Worm (Caenorhabditis elegans) whole organism, L3 larva: ENCODE measurements around the gene T28F3.8.

ENCODE experiments used
- R02D3.7 ChIP-seq: fragments of 150-350 bp; optimal IDR thresholded peaks from 2 replicates; lab custom pipeline; 2014; ENCODE audit warnings: missing biosample characterization, missing genetic modification characterization
- ZK546.5 ChIP-seq: sonication (generic microtip); optimal IDR thresholded peaks from 2 replicates; lab custom pipeline; 2017; ENCODE audit warnings: missing biosample characterization, missing genetic modification characterization
- aly-2 ChIP-seq: fragments of 150-350 bp; optimal IDR thresholded peaks from 2 replicates; lab custom pipeline; 2014; ENCODE audit warnings: missing biosample characterization, missing genetic modification characterization
- ceh-16 ChIP-seq: sonication (generic microtip); optimal IDR thresholded peaks from 2 replicates; lab custom pipeline; 2017; ENCODE audit warnings: missing biosample characterization, missing genetic modification characterization
- ceh-82 ChIP-seq: fragments of 150-350 bp; optimal IDR thresholded peaks from 2 replicates; lab custom pipeline; 2014; ENCODE audit warnings: missing biosample characterization, missing genetic modification characterization
- daf-12 ChIP-seq: fragments of 150-350 bp; optimal IDR thresholded peaks from 2 replicates; lab custom pipeline; 2014; ENCODE audit warnings: missing biosample characterization, missing genetic modification reagents, missing genetic modification characterization
- elt-1 ChIP-seq: fragments of 150-350 bp; optimal IDR thresholded peaks from 2 replicates; lab custom pipeline; 2014; ENCODE audit warnings: missing biosample characterization, missing genetic modification characterization
- elt-2 ChIP-seq: sonication (generic microtip); optimal IDR thresholded peaks from 2 replicates; lab custom pipeline; 2016; ENCODE audit warnings: missing genetic modification reagents, mild to moderate bottlenecking, missing genetic modification characterization, missing compliant biosample characterization
- elt-3 ChIP-seq, 3 experiments: fragments of 150-350 bp in 1 of 3; sonication (generic microtip) in 2 of 3; optimal IDR thresholded peaks; 2 replicates in 2 of 3; 4 replicates in 1 of 3; lab custom pipeline; 2014 to 2017; ENCODE audit warnings: missing biosample characterization in 3 of 3, missing genetic modification characterization in 3 of 3
- eor-1 ChIP-seq, 2 experiments: fragments of 150-350 bp; optimal IDR thresholded peaks; 2 replicates each; lab custom pipeline; 2014 to 2018; ENCODE audit warnings: missing biosample characterization in 2 of 2, missing genetic modification characterization in 2 of 2
- fkh-10 ChIP-seq: sonication (generic microtip); optimal IDR thresholded peaks from 2 replicates; lab custom pipeline; 2017; ENCODE audit warnings: missing biosample characterization, missing genetic modification reagents, missing genetic modification characterization
- fkh-2 ChIP-seq: fragments of 150-350 bp; optimal IDR thresholded peaks from 2 replicates; lab custom pipeline; 2014; ENCODE audit warnings: missing biosample characterization, missing genetic modification reagents, missing genetic modification characterization
- hmg-11 ChIP-seq: sonication (generic microtip); optimal IDR thresholded peaks from 2 replicates; lab custom pipeline; 2016; ENCODE audit warnings: missing genetic modification characterization, missing compliant biosample characterization
- jun-1 ChIP-seq: fragments of 150-350 bp; optimal IDR thresholded peaks from 2 replicates; lab custom pipeline; 2014; ENCODE audit warnings: missing biosample characterization, missing genetic modification reagents, missing genetic modification characterization
- lin-39 ChIP-seq: fragments of 150-350 bp; optimal IDR thresholded peaks from 2 replicates; lab custom pipeline; 2018; ENCODE audit warnings: missing biosample characterization, missing genetic modification reagents, missing genetic modification characterization
- lsy-12 ChIP-seq: sonication (generic microtip); optimal IDR thresholded peaks from 2 replicates; lab custom pipeline; 2016; ENCODE audit warnings: mild to moderate bottlenecking, missing genetic modification characterization, missing compliant biosample characterization
- nfya-1 ChIP-seq: sonication (generic microtip); optimal IDR thresholded peaks from 2 replicates; lab custom pipeline; 2017; ENCODE audit warnings: missing genetic modification characterization, mild to moderate bottlenecking, missing compliant biosample characterization, antibody characterized with exemption, moderate library complexity; ENCODE audit not compliant: insufficient read depth
- nhr-11 ChIP-seq: fragments of 150-350 bp; optimal IDR thresholded peaks from 2 replicates; lab custom pipeline; 2014; ENCODE audit warnings: missing biosample characterization, missing genetic modification characterization
- nhr-12 ChIP-seq: fragments of 150-350 bp; optimal IDR thresholded peaks from 2 replicates; lab custom pipeline; 2014; ENCODE audit warnings: missing biosample characterization, missing genetic modification characterization
- nhr-23 ChIP-seq: fragments of 150-350 bp; optimal IDR thresholded peaks from 2 replicates; lab custom pipeline; 2014; ENCODE audit warnings: missing biosample characterization, missing genetic modification reagents, missing genetic modification characterization
- nhr-237 ChIP-seq: fragments of 150-350 bp; optimal IDR thresholded peaks from 2 replicates; lab custom pipeline; 2014; ENCODE audit warnings: missing biosample characterization, missing genetic modification characterization
- nhr-25 ChIP-seq: sonication (generic microtip); optimal IDR thresholded peaks from 2 replicates; lab custom pipeline; 2017; ENCODE audit warnings: missing biosample characterization, missing genetic modification characterization
- nhr-28 ChIP-seq: fragments of 150-350 bp; optimal IDR thresholded peaks from 2 replicates; lab custom pipeline; 2014; ENCODE audit warnings: missing biosample characterization, missing genetic modification characterization
- nhr-43 ChIP-seq: sonication (generic microtip); optimal IDR thresholded peaks from 2 replicates; lab custom pipeline; 2016; ENCODE audit warnings: mild to moderate bottlenecking, missing genetic modification characterization, missing compliant biosample characterization; ENCODE audit not compliant: poor library complexity, severe bottlenecking
- nhr-67 ChIP-seq: fragments of 150-350 bp; optimal IDR thresholded peaks from 2 replicates; lab custom pipeline; 2014; ENCODE audit warnings: missing biosample characterization, missing genetic modification characterization
- nhr-76 ChIP-seq: fragments of 150-350 bp; sonication (generic microtip); optimal IDR thresholded peaks from 5 replicates; lab custom pipeline; 2014; ENCODE audit warnings: missing biosample characterization, missing genetic modification characterization
- nhr-77 ChIP-seq: fragments of 150-350 bp; optimal IDR thresholded peaks from 2 replicates; lab custom pipeline; 2014; ENCODE audit warnings: missing biosample characterization, missing genetic modification characterization
- pha-4 ChIP-seq: fragments of 150-350 bp; optimal IDR thresholded peaks from 2 replicates; lab custom pipeline; 2014; ENCODE audit warnings: missing biosample characterization, missing genetic modification reagents, missing genetic modification characterization
- pqm-1 ChIP-seq: fragments of 150-350 bp; optimal IDR thresholded peaks from 2 replicates; lab custom pipeline; 2017; ENCODE audit warnings: missing biosample characterization, missing genetic modification characterization, inconsistent platforms
- sea-2 ChIP-seq: fragments of 150-350 bp; sonication (generic microtip); optimal IDR thresholded peaks from 4 replicates; lab custom pipeline; 2014; ENCODE audit warnings: missing biosample characterization, missing genetic modification reagents, missing genetic modification characterization
- skn-1 ChIP-seq: fragments of 150-350 bp; optimal IDR thresholded peaks from 2 replicates; lab custom pipeline; 2014; ENCODE audit warnings: missing biosample characterization, missing genetic modification characterization
- snpc-4 ChIP-seq: fragments of 150-350 bp; optimal IDR thresholded peaks from 2 replicates; lab custom pipeline; 2014; ENCODE audit warnings: missing biosample characterization, missing genetic modification characterization
- unc-39 ChIP-seq: sonication (generic microtip); optimal IDR thresholded peaks from 4 replicates; lab custom pipeline; 2017; ENCODE audit warnings: missing biosample characterization, missing genetic modification characterization
- zag-1 ChIP-seq: fragments of 150-350 bp; optimal IDR thresholded peaks from 2 replicates; lab custom pipeline; 2014; ENCODE audit warnings: missing biosample characterization, missing genetic modification characterization
- ztf-11 ChIP-seq: fragments of 150-350 bp; optimal IDR thresholded peaks from 2 replicates; lab custom pipeline; 2014; ENCODE audit warnings: missing biosample characterization, missing genetic modification characterization

The T28F3.8 gene

ce11 chrIV:17267304-17267891 is 39.7 kb downstream of the T28F3.8 start:
- no peak for TF ChIP-seq ceh-82 (tag; lab: Kevin White, UChicago)
- TF ChIP-seq fkh-10 (GFP tag; lab: Kevin White, UChicago): no peak
- no peak for TF ChIP-seq daf-12 (tag; lab: Kevin White, UChicago)
- peak; percentile 77 for TF ChIP-seq lin-39

ce11 chrIV:17265716-17266115 is 41.4 kb downstream of the T28F3.8 start:
- TF ChIP-seq ceh-82 (tag; lab: Kevin White, UChicago) (no peak), elt-1 (no peak), lsy-12 (tag; lab: Kevin White, UChicago) (no peak), nhr-28 (tag; lab: Kevin White, UChicago) (no peak), daf-12 (tag; lab: Kevin White, UChicago) (no peak)

- TF ChIP-seq nfya-1 (tag; lab: Kevin White, UChicago) (no peak), unc-39 (tag; lab: Kevin White, UChicago) (no peak), eor-1 (tag; optimal IDR thresholded peaks at IDR 0.05; lab: Kevin White, UChicago) (no peak)
Measured at ce11 chrIV:17265279-17265678, 41.8 kb downstream of the T28F3.8 start, which contains the start of gene str-187. TSS of gene str-187 (plus strand) at chrIV:17265579.

- TF ChIP-seq nhr-12 (tag; lab: Kevin White, UChicago) (no peak), ceh-82 (tag; lab: Kevin White, UChicago) (no peak), pqm-1 (tag; lab: Kevin White, UChicago) (no peak), elt-2 (tag; lab: Kevin White, UChicago) (no peak), nhr-67 (tag; lab: Kevin White, UChicago) (no peak), snpc-4 (no peak), skn-1 (no peak), fkh-10 (GFP tag; lab: Kevin White, UChicago) (no peak), nhr-11 (no peak), sea-2 (GFP tag; lab: Kevin White, UChicago) (no peak), nhr-76 (tag; lab: Kevin White, UChicago) (no peak), elt-3 (tag; optimal IDR thresholded peaks at IDR 0.05; lab: Kevin White, UChicago) (no peak), nhr-77 (tag; lab: Kevin White, UChicago) (no peak), daf-12 (tag; lab: Kevin White, UChicago) (no peak), hmg-11 (no peak), unc-39 (tag; lab: Kevin White, UChicago) (no peak)
Measured at ce11 chrIV:17264714-17265113, 42.4 kb downstream of the T28F3.8 start, which contains the start of gene F26D10.13. TSS of gene F26D10.13 (minus strand) at chrIV:17264814.

- TF ChIP-seq nhr-43 (tag; lab: Kevin White, UChicago) (peak; percentile 28), pha-4 (tag; lab: Kevin White, UChicago) (peak; percentile 64), nhr-76 (tag; lab: Kevin White, UChicago) (peak; percentile 85), skn-1 (no peak), lin-39 (no peak), R02D3.7 (tag; lab: Kevin White, UChicago) (no peak), nhr-23 (peak; percentile 56), elt-2 (tag; lab: Kevin White, UChicago) (peak; percentile 96), elt-3 (tag; optimal IDR thresholded peaks at IDR 0.05; lab: Kevin White, UChicago) (no peak), nhr-25 (no peak), jun-1 (peak; percentile 10), nfya-1 (tag; lab: Kevin White, UChicago) (peak; percentile 28), fkh-2 (tag; lab: Kevin White, UChicago) (no peak), nhr-237 (no peak), nhr-12 (tag; lab: Kevin White, UChicago) (no peak), elt-1 (no peak), ZK546.5 (tag; lab: Kevin White, UChicago) (no peak), pqm-1 (tag; lab: Kevin White, UChicago) (peak; percentile 93), nhr-77 (tag; lab: Kevin White, UChicago) (no peak), ceh-16 (tag; lab: Kevin White, UChicago) (no peak), nhr-28 (tag; lab: Kevin White, UChicago) (no peak), zag-1 (tag; lab: Kevin White, UChicago) (no peak), ztf-11 (no peak), aly-2 (tag; lab: Kevin White, UChicago) (no peak)
Measured at ce11 chrIV:17263714-17264113, 43.4 kb downstream of the T28F3.8 start.
